Fruit fly (Drosophila melanogaster): ENCODE measurements around the gene sgl.

Gene sgl

DNA sequence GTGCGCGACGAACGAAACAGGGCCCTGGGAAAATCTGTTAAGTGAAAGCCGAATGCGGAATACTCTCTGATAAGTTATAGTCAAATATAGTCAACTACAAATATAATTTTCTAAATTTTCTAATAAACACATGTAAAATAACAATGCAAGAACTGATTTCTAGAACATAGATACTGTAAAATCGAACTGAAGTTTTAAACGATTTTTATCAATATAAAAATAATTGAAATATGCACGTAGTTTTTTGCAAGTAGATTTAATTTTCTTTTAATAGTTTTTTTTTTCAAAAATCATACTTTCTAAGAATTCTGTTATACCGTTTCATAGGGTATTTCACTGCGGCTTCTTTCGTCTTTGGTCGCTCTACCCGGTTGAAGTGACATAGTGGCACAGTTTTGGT, 43.8 kb upstream of the sgl start (continued):
- no peak for TF ChIP-seq unc-4 (GFP tag; IDR thresholded peaks at IDR 0.05; ENCODE audit: partially characterized antibody)
- no peak for TF ChIP-seq CG2199 (GFP tag; IDR thresholded peaks at IDR 0.05)
- 0 out of 2 replicates have a peak, but pooled peaks have one; percentile 17 for TF ChIP-seq cas (GFP tag; IDR thresholded peaks at IDR 0.05)
- no peak for TF ChIP-seq Trl (optimal IDR thresholded peaks at IDR 0.05)
- TF ChIP-seq Trl (GFP tag; optimal IDR thresholded peaks at IDR 0.05), result peak; percentile 3
- no peak for TF ChIP-seq HLH54F (GFP tag; optimal IDR thresholded peaks at IDR 0.05)
- TF ChIP-seq ash1 (GFP tag; optimal IDR thresholded peaks at IDR 0.05), result no peak
- TF ChIP-seq HmgD (GFP tag; optimal IDR thresholded peaks at IDR 0.05), result no peak
- TF ChIP-seq dmrt11E (tag; optimal IDR thresholded peaks at IDR 0.05), result peak; percentile 73
- TF ChIP-seq Poxn (GFP tag; IDR thresholded peaks at IDR 0.05), result no peak
- peak; percentile 95 for TF ChIP-seq Sox102F (GFP tag; optimal IDR thresholded peaks at IDR 0.05)
- TF ChIP-seq CG10321 (GFP tag; IDR thresholded peaks at IDR 0.05), result no peak
- peak; percentile 71 for TF ChIP-seq Hsf (GFP tag; optimal IDR thresholded peaks at IDR 0.05)
- peak; percentile 43 to 53 for TF ChIP-seq Pdp1 (GFP tag; optimal IDR thresholded peaks at IDR 0.05)
- no peak for TF ChIP-seq ftz-f1 (GFP tag; optimal IDR thresholded peaks at IDR 0.05)
- TF ChIP-seq salm (tag; optimal IDR thresholded peaks at IDR 0.05), result peak; percentile 64
- peak; percentile 80 for TF ChIP-seq Xbp1 (GFP tag; optimal IDR thresholded peaks at IDR 0.05)
- TF ChIP-seq Xrp1 (GFP tag; IDR thresholded peaks at IDR 0.05), result peak; percentile 82
- no peak for TF ChIP-seq fd102C (GFP tag; optimal IDR thresholded peaks at IDR 0.05)
- TF ChIP-seq CG11560 (tag; IDR thresholded peaks at IDR 0.05), result peak; percentile 56; the same call in 2 of the 3 replicates
- TF ChIP-seq CG11093 (GFP tag; IDR thresholded peaks at IDR 0.05), result no peak
- TF ChIP-seq lov (optimal IDR thresholded peaks at IDR 0.05), result no peak
- peak; percentile 41; the same call in 1 of the 3 replicates for TF ChIP-seq lov (GFP tag; IDR thresholded peaks at IDR 0.05)
- TF ChIP-seq Rx (GFP tag; IDR thresholded peaks at IDR 0.05), result no peak
- TF ChIP-seq CG7556 (GFP tag; optimal IDR thresholded peaks at IDR 0.05), result peak; percentile 91
- TF ChIP-seq CG33213 (GFP tag; optimal IDR thresholded peaks at IDR 0.05), result no peak
- no peak for TF ChIP-seq gce (GFP tag; IDR thresholded peaks at IDR 0.05)
- TF ChIP-seq lbe (GFP tag; optimal IDR thresholded peaks at IDR 0.05), result no peak
- TF ChIP-seq croc (GFP tag; conservative IDR thresholded peaks at IDR 0.05), result peak; percentile 79
- peak; percentile 48 for TF ChIP-seq CG13775 (GFP tag; optimal IDR thresholded peaks at IDR 0.05)
- peak; percentile 65 for TF ChIP-seq Dek (tag; optimal IDR thresholded peaks at IDR 0.05)
- TF ChIP-seq CG9817 (tag; optimal IDR thresholded peaks at IDR 0.05), result peak; percentile 70
- peak; percentile 66 for TF ChIP-seq CG11723 (GFP tag; optimal IDR thresholded peaks at IDR 0.05)
- no peak for TF ChIP-seq Ets97D (GFP tag; optimal IDR thresholded peaks at IDR 0.05)
- peak; percentile 96 for TF ChIP-seq CG2678 (tag; optimal IDR thresholded peaks at IDR 0.05)
- TF ChIP-seq kay (GFP tag; optimal IDR thresholded peaks at IDR 0.05), result peak; percentile 52
- peak; percentile 78 for TF ChIP-seq CG4328 (GFP tag; optimal IDR thresholded peaks at IDR 0.05)
- peak; percentile 52; the same call in 1 of the 2 replicates for TF ChIP-seq CG14441 (GFP tag; IDR thresholded peaks at IDR 0.05)
- peak; percentile 67 for TF ChIP-seq nau (GFP tag; optimal IDR thresholded peaks at IDR 0.05)
- TF ChIP-seq nom (GFP tag; optimal IDR thresholded peaks at IDR 0.05), result no peak
- peak; percentile 92 for TF ChIP-seq Asciz (GFP tag; optimal IDR thresholded peaks at IDR 0.05)
- TF ChIP-seq CG8944 (GFP tag; optimal IDR thresholded peaks at IDR 0.05), result peak; percentile 7
- TF ChIP-seq CG4820 (GFP tag; optimal IDR thresholded peaks at IDR 0.05), result peak; percentile 83
- TF ChIP-seq grn (GFP tag; optimal IDR thresholded peaks at IDR 0.05), result no peak
- no peak for TF ChIP-seq dati (GFP tag; IDR thresholded peaks at IDR 0.05)
- TF ChIP-seq CG3163 (GFP tag; optimal IDR thresholded peaks at IDR 0.05), result no peak
- no peak for TF ChIP-seq D (optimal IDR thresholded peaks at IDR 0.05)
- peak; percentile 88 for TF ChIP-seq D (GFP tag; optimal IDR thresholded peaks at IDR 0.05)
- TF ChIP-seq CG7987 (GFP tag; optimal IDR thresholded peaks at IDR 0.05), result no peak
- TF ChIP-seq Doc2 (GFP tag; IDR thresholded peaks at IDR 0.05), result no peak
- peak; percentile 8 for TF ChIP-seq CG12769 (tag; optimal IDR thresholded peaks at IDR 0.05)
- TF ChIP-seq CG9215 (GFP tag; IDR thresholded peaks at IDR 0.05), result 0 out of 2 replicates have a peak, but pooled peaks have one; percentile 22

Data from whole organism, embryonic.